Fruit fly (Drosophila melanogaster): Measurements from ENCODE around the gene rump.

The rump gene

dm6 chr3R:9527907-9528842 lies 18.1 kb upstream of the rump start (continued):
- peak; percentile 94 for TF ChIP-seq ranshi (GFP tag; IDR thresholded peaks at IDR 0.05)
- TF ChIP-seq Nf-YB (GFP tag; optimal IDR thresholded peaks at IDR 0.05): peak; percentile 24
- peak; percentile 86 for TF ChIP-seq p53 (GFP tag; optimal IDR thresholded peaks at IDR 0.05)
- peak; percentile 43 for TF ChIP-seq gcm (GFP tag; optimal IDR thresholded peaks at IDR 0.05)
- TF ChIP-seq MESR4 (GFP tag; optimal IDR thresholded peaks at IDR 0.05): peak; percentile 10
- TF ChIP-seq Oli (tag; optimal IDR thresholded peaks at IDR 0.05): peak; percentile 75
- TF ChIP-seq Hr39 (optimal IDR thresholded peaks at IDR 0.05): no peak
- TF ChIP-seq CG13894 (tag; optimal IDR thresholded peaks at IDR 0.05): peak; percentile 88
- TF ChIP-seq CG30403 (GFP tag; optimal IDR thresholded peaks at IDR 0.05): peak; percentile 85
- TF ChIP-seq B-H2 (GFP tag; optimal IDR thresholded peaks at IDR 0.05): peak; percentile 53
- no peak for TF ChIP-seq Trl (optimal IDR thresholded peaks at IDR 0.05)
- TF ChIP-seq Trl (GFP tag; optimal IDR thresholded peaks at IDR 0.05): peak; percentile 96
- peak; percentile 100 for TF ChIP-seq Med (GFP tag)
- TF ChIP-seq CG2120 (GFP tag; optimal IDR thresholded peaks at IDR 0.05): peak; percentile 91
- peak; percentile 98 for TF ChIP-seq Ets65A (GFP tag)
- peak; percentile 86 for TF ChIP-seq CG10654 (GFP tag; optimal IDR thresholded peaks at IDR 0.05)
- TF ChIP-seq gsb (GFP tag; IDR thresholded peaks at IDR 0.05): peak; percentile 90
- TF ChIP-seq schlank (tag; optimal IDR thresholded peaks at IDR 0.05): peak; percentile 92
- no peak for TF ChIP-seq CG1832 (GFP tag; optimal IDR thresholded peaks at IDR 0.05)
- peak; percentile 78 for TF ChIP-seq fu2 (GFP tag; optimal IDR thresholded peaks at IDR 0.05)
- TF ChIP-seq CG2889 (GFP tag; IDR thresholded peaks at IDR 0.05): peak; percentile 75; the same call in 1 of the 3 replicates
- peak; percentile 85 for TF ChIP-seq maf-S (GFP tag; optimal IDR thresholded peaks at IDR 0.05)
- TF ChIP-seq CG16815 (GFP tag; optimal IDR thresholded peaks at IDR 0.05): peak; percentile 52
- no peak for TF ChIP-seq CG34224 (GFP tag; IDR thresholded peaks at IDR 0.05; ENCODE audit: partially characterized antibody)
- peak; percentile 39; the same call in 1 of the 2 replicates for TF ChIP-seq dimm (GFP tag; IDR thresholded peaks at IDR 0.05)
- peak; percentile 97 for TF ChIP-seq Dbx (GFP tag; IDR thresholded peaks at IDR 0.05)
- TF ChIP-seq ftz-f1 (GFP tag; optimal IDR thresholded peaks at IDR 0.05): peak; percentile 65
- TF ChIP-seq dm (GFP tag; optimal IDR thresholded peaks at IDR 0.05): peak; percentile 54
- TF ChIP-seq her (GFP tag; optimal IDR thresholded peaks at IDR 0.05): peak; percentile 94
- peak; percentile 74; the same call in 1 of the 3 replicates for TF ChIP-seq sr (GFP tag; IDR thresholded peaks at IDR 0.05)
- TF ChIP-seq trem (tag; optimal IDR thresholded peaks at IDR 0.05): peak; percentile 45
- peak in 1 of 2 experiments; percentile 33 for TF ChIP-seq crp (GFP tag; optimal IDR thresholded peaks at IDR 0.05)
- TF ChIP-seq CG17359 (tag; optimal IDR thresholded peaks at IDR 0.05): peak; percentile 86
- peak; percentile 83 for TF ChIP-seq CG10366 (GFP tag; IDR thresholded peaks at IDR 0.05)
- TF ChIP-seq CG7839 (tag; optimal IDR thresholded peaks at IDR 0.05): peak; percentile 92
- TF ChIP-seq Rx (GFP tag; IDR thresholded peaks at IDR 0.05): peak; percentile 81
- peak; percentile 73 for TF ChIP-seq CG32767 (GFP tag; IDR thresholded peaks at IDR 0.05)
- TF ChIP-seq CG11695 (GFP tag; IDR thresholded peaks at IDR 0.05): peak; percentile 94
- TF ChIP-seq eve (GFP tag; optimal IDR thresholded peaks at IDR 0.05): no peak
- TF ChIP-seq CG18011 (GFP tag; optimal IDR thresholded peaks at IDR 0.05): peak; percentile 68
- TF ChIP-seq twi (tag; optimal IDR thresholded peaks at IDR 0.05): no peak
- TF ChIP-seq dpn (GFP tag; optimal IDR thresholded peaks at IDR 0.05): peak; percentile 84 to 92
- peak; percentile 30 for TF ChIP-seq CG8089 (GFP tag; optimal IDR thresholded peaks at IDR 0.05)
- TF ChIP-seq CG4360 (GFP tag; IDR thresholded peaks at IDR 0.05): peak; percentile 12; the same call in 1 of the 2 replicates
- TF ChIP-seq CG14667 (GFP tag; IDR thresholded peaks at IDR 0.05): peak; percentile 76
- no peak for TF ChIP-seq cad (GFP tag; optimal IDR thresholded peaks at IDR 0.05)
- peak; percentile 82 for TF ChIP-seq H2.0 (GFP tag; IDR thresholded peaks at IDR 0.05)
- peak; percentile 70 for TF ChIP-seq CG4404 (GFP tag; IDR thresholded peaks at IDR 0.05)
- TF ChIP-seq CG32532 (GFP tag; IDR thresholded peaks at IDR 0.05): peak; percentile 98
- peak; percentile 81 for TF ChIP-seq CG4730 (GFP tag; IDR thresholded peaks at IDR 0.05)
